Worm (Caenorhabditis elegans): ENCODE data around the gene cyp-34A10.
A peak's percentile ranks its signal among the peaks of the same experiment; 100 is the strongest.

Gene cyp-34A10

DNA sequence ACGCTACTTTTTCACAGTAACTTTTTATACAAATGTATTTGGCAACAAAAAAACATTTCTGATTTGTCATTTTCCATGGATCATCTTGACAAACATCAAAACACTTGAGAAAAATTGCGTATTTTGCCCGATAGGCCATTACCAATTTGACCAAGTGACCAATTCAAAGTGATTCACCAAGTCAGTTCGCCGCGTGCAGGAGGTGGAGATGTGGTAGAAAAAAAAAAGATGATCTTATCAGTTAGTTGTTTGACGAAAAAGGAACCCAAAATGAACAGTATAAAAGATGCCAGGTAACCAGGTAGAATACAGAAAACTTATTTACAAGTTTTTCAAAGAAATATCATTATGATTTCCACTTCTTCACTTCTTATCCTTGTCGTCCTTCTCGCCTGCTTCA lies 16.3 kb upstream of the cyp-34A10 start, which contains the start of gene nlp-27:
nlp-27 (plus strand) TSS at position 309 of the 400 bp plus-strand sequence.
- TF ChIP-seq mxl-2 (GFP tag; conservative IDR thresholded peaks at IDR 0.05), result no peak
- TF ChIP-seq ceh-82 (tag; optimal IDR thresholded peaks at IDR 0.05), result no peak
- TF ChIP-seq Y105C5A.15 (GFP tag; IDR thresholded peaks at IDR 0.05), result no peak
- no peak for TF ChIP-seq unc-39 (tag; optimal IDR thresholded peaks at IDR 0.05)
- TF ChIP-seq F49E8.2 (tag; optimal IDR thresholded peaks at IDR 0.05; ENCODE audit: borderline replicate concordance), result no peak
- TF ChIP-seq nhr-41 (GFP tag; IDR thresholded peaks at IDR 0.05), result no peak
- no peak for TF ChIP-seq attf-4 (tag; optimal IDR thresholded peaks at IDR 0.05)
- TF ChIP-seq saeg-2 (GFP tag; IDR thresholded peaks at IDR 0.05), result no peak
- no peak for TF ChIP-seq daf-19 (GFP tag; conservative IDR thresholded peaks at IDR 0.05)
- no peak for TF ChIP-seq cey-2 (tag; optimal IDR thresholded peaks at IDR 0.05; ENCODE audit: borderline replicate concordance, insufficient read depth)
- no peak for TF ChIP-seq vab-7 (GFP tag; IDR thresholded peaks at IDR 0.05)
- peak; percentile 32 for TF ChIP-seq hlh-30 (tag; optimal IDR thresholded peaks at IDR 0.05; ENCODE audit: insufficient read depth)
- TF ChIP-seq nhr-111 (GFP tag; optimal IDR thresholded peaks at IDR 0.05), result no peak
- TF ChIP-seq rbr-2 (tag; optimal IDR thresholded peaks at IDR 0.05), result no peak
- TF ChIP-seq gei-8 (GFP tag; optimal IDR thresholded peaks at IDR 0.05), result no peak
- peak in 1 of 2 experiments; percentile 24 for TF ChIP-seq mdl-1 (tag; optimal IDR thresholded peaks at IDR 0.05)
- TF ChIP-seq ama-1 (optimal IDR thresholded peaks at IDR 0.05), result peak; percentile 43
- no peak for TF ChIP-seq lin-29 (GFP tag; IDR thresholded peaks at IDR 0.05)
- peak in 1 of 2 experiments; percentile 63 for TF ChIP-seq unc-62 (GFP tag; optimal IDR thresholded peaks at IDR 0.05 in 1 of 2)
- TF ChIP-seq unc-62 (tag; optimal IDR thresholded peaks at IDR 0.05), result no peak
- no peak for TF ChIP-seq Y75B8A.6 (GFP tag; IDR thresholded peaks at IDR 0.05)
- peak; percentile 9 for TF ChIP-seq nhr-28 (tag; optimal IDR thresholded peaks at IDR 0.05)
- no peak for TF ChIP-seq lir-3 (tag; optimal IDR thresholded peaks at IDR 0.05)

DNA sequence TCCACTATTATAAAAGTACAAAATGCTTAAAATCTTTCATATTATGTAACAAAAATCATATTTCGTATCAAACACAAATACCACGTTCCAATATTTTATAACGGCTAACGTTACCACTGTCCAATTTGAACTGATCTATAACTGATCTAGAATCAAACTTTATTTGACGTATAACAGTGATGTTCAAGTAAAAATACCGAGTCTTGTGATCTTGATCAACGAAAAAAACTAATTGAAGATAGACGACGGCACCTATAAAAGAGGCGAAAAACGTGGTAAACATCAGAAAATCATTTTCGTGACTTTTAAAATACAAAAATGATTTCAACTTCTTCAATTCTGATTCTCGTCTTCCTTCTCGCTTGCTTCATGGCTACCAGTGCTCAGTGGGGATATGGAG lies 14.8 kb upstream of the cyp-34A10 start, which contains the start of gene nlp-28:
nlp-28 (plus strand) TSS at position 285 of the 400 bp plus-strand sequence.
- TF ChIP-seq tag-97 (GFP tag; IDR thresholded peaks at IDR 0.05), result no peak
- no peak for TF ChIP-seq Y105C5A.15 (GFP tag; IDR thresholded peaks at IDR 0.05)
- no peak for TF ChIP-seq hif-1 (tag; optimal IDR thresholded peaks at IDR 0.05)
- no peak for TF ChIP-seq hlh-11 (tag; optimal IDR thresholded peaks at IDR 0.05)
- no peak for TF ChIP-seq zag-1 (tag; optimal IDR thresholded peaks at IDR 0.05)
- TF ChIP-seq mes-2 (tag; optimal IDR thresholded peaks at IDR 0.05; ENCODE audit: poor library complexity, severe bottlenecking), result no peak
- no peak for TF ChIP-seq T20F7.1 (GFP tag; optimal IDR thresholded peaks at IDR 0.05)
- TF ChIP-seq ceh-28 (tag; optimal IDR thresholded peaks at IDR 0.05), result no peak
- TF ChIP-seq tra-1 (GFP tag; IDR thresholded peaks at IDR 0.05), result no peak
- TF ChIP-seq sdz-12 (GFP tag; optimal IDR thresholded peaks at IDR 0.05), result no peak
- TF ChIP-seq nhr-25 (tag; optimal IDR thresholded peaks at IDR 0.05; ENCODE audit: borderline replicate concordance, insufficient read depth), result no peak
- TF ChIP-seq ctbp-1 (GFP tag; IDR thresholded peaks at IDR 0.05), result no peak
- no peak for TF ChIP-seq unc-39 (tag; optimal IDR thresholded peaks at IDR 0.05)
- no peak for TF ChIP-seq zip-2 (tag; optimal IDR thresholded peaks at IDR 0.05)
- TF ChIP-seq php-3 (GFP tag; IDR thresholded peaks at IDR 0.05), result no peak
- TF ChIP-seq F44E2.7 (GFP tag; IDR thresholded peaks at IDR 0.05), result no peak
- TF ChIP-seq aly-2 (tag; optimal IDR thresholded peaks at IDR 0.05), result no peak
- TF ChIP-seq pqm-1 (tag; optimal IDR thresholded peaks at IDR 0.05), result no peak
- no peak for TF ChIP-seq attf-4 (tag; optimal IDR thresholded peaks at IDR 0.05)
- TF ChIP-seq lin-29 (GFP tag; IDR thresholded peaks at IDR 0.05), result no peak

DNA sequence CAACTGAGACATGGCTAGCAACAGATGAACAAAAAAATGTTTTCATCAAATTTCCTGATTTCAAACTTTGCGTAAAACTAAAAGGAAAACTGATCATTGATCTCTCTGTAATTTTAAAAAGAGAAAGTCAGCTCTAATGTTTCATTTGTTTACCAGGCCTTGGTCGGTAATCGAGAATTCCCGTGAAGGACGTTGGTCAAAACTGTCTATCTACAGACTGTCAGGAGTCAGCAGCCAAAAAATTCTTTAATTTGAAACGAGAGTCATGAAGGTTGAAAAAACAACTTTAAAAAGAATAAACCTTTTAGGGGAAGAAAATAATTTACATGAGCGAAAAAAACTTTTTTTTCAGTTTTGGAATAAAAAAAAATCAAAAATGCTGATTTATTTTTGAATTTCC lies 12.3 kb upstream of the cyp-34A10 start:
- TF ChIP-seq nhr-25 (tag; optimal IDR thresholded peaks at IDR 0.05; ENCODE audit: borderline replicate concordance, insufficient read depth), result peak; percentile 13
- no peak for TF ChIP-seq madf-9 (GFP tag; conservative IDR thresholded peaks at IDR 0.05)
- peak; percentile 60 for TF ChIP-seq aha-1 (tag)
